Worm (Caenorhabditis elegans): ENCODE results near the gene srpa-68.

srpa-68 gene

ce11 chrV:12317894-12318553, 26.6 kb upstream of the srpa-68 start, which contains the start of the genes R04F11.5 and R04F11.2 (continued):
- TF ChIP-seq lin-40 (tag; optimal IDR thresholded peaks at IDR 0.05), result peak; percentile 54
- TF ChIP-seq efl-1 (GFP tag; optimal IDR thresholded peaks at IDR 0.05), result peak; percentile 82
- peak; percentile 67 for TF ChIP-seq snpc-3.4 (tag; optimal IDR thresholded peaks at IDR 0.05)
- peak; percentile 20; the same call in 1 of the 2 replicates for TF ChIP-seq rcor-1 (GFP tag; IDR thresholded peaks at IDR 0.05)
- no peak for TF ChIP-seq cebp-2 (GFP tag; IDR thresholded peaks at IDR 0.05)
- TF ChIP-seq dox-1 (GFP tag; IDR thresholded peaks at IDR 0.05), result peak; percentile 79
- no peak for TF ChIP-seq cebp-1 (GFP tag; IDR thresholded peaks at IDR 0.05)
- TF ChIP-seq cebp-1 (tag; optimal IDR thresholded peaks at IDR 0.05), result peak; percentile 52
- peak; percentile 32 for TF ChIP-seq lsy-27 (tag; optimal IDR thresholded peaks at IDR 0.05; ENCODE audit: borderline replicate concordance, insufficient read depth)
- peak; percentile 72 for TF ChIP-seq dpl-1 (GFP tag; optimal IDR thresholded peaks at IDR 0.05)
- TF ChIP-seq nfyb-1 (GFP tag; IDR thresholded peaks at IDR 0.05), result peak; percentile 36; the same call in 1 of the 2 replicates
- TF ChIP-seq pbrm-1 (GFP tag; IDR thresholded peaks at IDR 0.05), result peak; percentile 47; the same call in 1 of the 2 replicates
- peak; percentile 79 for TF ChIP-seq Y95B8A.8 (GFP tag; IDR thresholded peaks at IDR 0.05)
- no peak for TF ChIP-seq ets-4 (GFP tag; optimal IDR thresholded peaks at IDR 0.05)
- peak; percentile 99 for TF ChIP-seq attf-3 (GFP tag; conservative IDR thresholded peaks at IDR 0.05)

DNA sequence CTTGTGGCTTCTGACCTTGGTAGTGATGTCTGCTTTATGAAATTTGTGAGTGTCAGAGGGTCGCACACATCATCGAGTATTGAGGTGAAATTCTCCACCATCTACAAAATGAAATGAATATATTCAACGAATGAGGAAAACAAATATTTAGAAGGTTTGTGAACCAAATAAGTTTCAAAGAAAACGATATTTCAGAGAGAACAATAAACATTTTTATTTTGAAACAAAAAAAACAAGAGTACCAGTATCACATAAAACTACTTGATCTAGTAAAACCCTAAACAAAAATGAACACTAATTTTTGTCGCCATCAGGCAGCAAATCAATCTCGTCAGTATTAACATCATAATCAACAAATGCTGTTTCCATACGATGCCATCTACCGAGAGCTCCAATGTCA, 25.6 kb upstream of the srpa-68 start, which contains the start of gene R04F11.3:
Gene R04F11.3 (minus strand): TSS at position 101 of the 400 bp plus-strand sequence.
- TF ChIP-seq dox-1 (GFP tag; IDR thresholded peaks at IDR 0.05) (no peak), F10E7.11 (tag; optimal IDR thresholded peaks at IDR 0.05) (no peak), lsl-1 (GFP tag; optimal IDR thresholded peaks at IDR 0.05) (no peak), ztf-28 (GFP tag; IDR thresholded peaks at IDR 0.05) (no peak), nhr-120 (GFP tag; IDR thresholded peaks at IDR 0.05) (no peak), lin-54 (GFP tag; optimal IDR thresholded peaks at IDR 0.05) (no peak), Y53G8AR.9 (GFP tag; conservative IDR thresholded peaks at IDR 0.05) (no peak), tlf-1 (GFP tag; optimal IDR thresholded peaks at IDR 0.05) (no peak), F39B2.1 (GFP tag; IDR thresholded peaks at IDR 0.05) (no peak), hlh-12 (tag; optimal IDR thresholded peaks at IDR 0.05) (no peak), cebp-1 (GFP tag; IDR thresholded peaks at IDR 0.05) (no peak), cebp-1 (tag; optimal IDR thresholded peaks at IDR 0.05) (no peak), die-1 (tag; optimal IDR thresholded peaks at IDR 0.05) (no peak)

DNA sequence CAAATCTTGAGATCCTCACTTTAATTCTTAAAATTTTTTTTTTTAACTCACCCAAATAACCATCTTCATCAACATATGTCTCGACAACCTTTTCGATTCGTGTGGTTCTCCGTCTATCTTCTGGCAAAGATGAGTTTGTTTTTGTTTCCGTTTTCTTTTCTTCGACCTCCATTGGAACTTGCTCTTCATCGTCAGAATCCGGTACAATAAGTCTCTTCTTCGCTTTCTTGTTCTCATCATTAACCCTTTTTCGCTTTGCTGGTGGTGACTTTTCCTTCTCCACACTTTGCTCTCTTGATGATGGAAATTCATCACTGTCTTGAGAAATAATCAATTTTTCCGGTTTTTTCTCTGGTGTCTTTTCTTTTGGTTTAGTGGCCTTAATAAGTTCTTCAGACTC, 24.6 kb upstream of the srpa-68 start:
- TF ChIP-seq K11D2.4 (GFP tag; IDR thresholded peaks at IDR 0.05) (no peak), Y56A3A.18 (GFP tag; IDR thresholded peaks at IDR 0.05) (no peak), nfya-1 (tag; optimal IDR thresholded peaks at IDR 0.05; ENCODE audit: borderline replicate concordance, insufficient read depth) (no peak), madf-6 (GFP tag; IDR thresholded peaks at IDR 0.05) (no peak), dox-1 (GFP tag; IDR thresholded peaks at IDR 0.05) (no peak), lin-35 (GFP tag; optimal IDR thresholded peaks at IDR 0.05) (no peak), ets-4 (GFP tag; optimal IDR thresholded peaks at IDR 0.05) (no peak), mxl-1 (tag; optimal IDR thresholded peaks at IDR 0.05) (no peak), tlf-1 (GFP tag; optimal IDR thresholded peaks at IDR 0.05) (no peak), sea-2 (GFP tag; IDR thresholded peaks at IDR 0.05) (no peak), let-526 (GFP tag; IDR thresholded peaks at IDR 0.05) (no peak), lsl-1 (GFP tag; optimal IDR thresholded peaks at IDR 0.05) (no peak), K12H6.12 (tag; optimal IDR thresholded peaks at IDR 0.05) (no peak), F22D6.2 (tag; optimal IDR thresholded peaks at IDR 0.05) (no peak), cebp-1 (GFP tag; IDR thresholded peaks at IDR 0.05) (no peak), cebp-1 (tag; optimal IDR thresholded peaks at IDR 0.05) (no peak), Y79H2A.3 (GFP tag; conservative IDR thresholded peaks at IDR 0.05) (no peak), rcor-1 (GFP tag; IDR thresholded peaks at IDR 0.05) (no peak), C06A6.2 (GFP tag; conservative IDR thresholded peaks at IDR 0.05) (no peak), B0336.3 (GFP tag; IDR thresholded peaks at IDR 0.05) (no peak), B0035.1 (tag; optimal IDR thresholded peaks at IDR 0.05) (no peak)

Data from whole organism, young adult.